Fruit fly (Drosophila melanogaster) S2 (cell line): Measurements from ENCODE around the gene DnaJ-H.
"Not testable (repeated sequence)": the region's sequence is repeated elsewhere in the genome, so short reads cannot be mapped to it uniquely, and the experiment has no call there.

Experiments used
- CG8478 ChIP-seq: fragments of >200 bp; optimal IDR thresholded peaks from 2 replicates; lab custom pipeline; 2018
- CTCF ChIP-seq, 2 experiments: fragments of >200 bp; optimal IDR thresholded peaks; 2 replicates each; lab custom pipeline; 2018

- TF ChIP-seq CTCF (optimal IDR thresholded peaks at IDR 0.05; lab: Kevin White, UChicago); CG8478 (lab: Kevin White, UChicago): not testable (repeated sequence)
Measured at dm6 chr2L:13211764-13212265, 45.9 kb upstream of the DnaJ-H start, which contains the start of gene CG15482.
